Fruit fly (Drosophila melanogaster): ENCODE data around the gene RpS19b.

RpS19b gene

dm6 chr3R:23887096-23887421 is 46.3 kb downstream of the RpS19b start (continued):
- peak; percentile 96 for TF ChIP-seq CG8924 (tag; optimal IDR thresholded peaks at IDR 0.05)
- peak; percentile 74 for TF ChIP-seq Fer2 (tag; optimal IDR thresholded peaks at IDR 0.05)
- TF ChIP-seq jumu (GFP tag; optimal IDR thresholded peaks at IDR 0.05): no peak
- TF ChIP-seq Hmr (GFP tag; optimal IDR thresholded peaks at IDR 0.05): peak; percentile 67
- TF ChIP-seq ash1 (GFP tag; optimal IDR thresholded peaks at IDR 0.05): no peak
- TF ChIP-seq E2f2 (GFP tag; IDR thresholded peaks at IDR 0.05): peak; percentile 74
- peak; percentile 27 for TF ChIP-seq CG16863 (GFP tag; optimal IDR thresholded peaks at IDR 0.05)
- TF ChIP-seq CG10565 (GFP tag; optimal IDR thresholded peaks at IDR 0.05): peak; percentile 76
- 0 out of 2 replicates have a peak, but pooled peaks have one; percentile 41 for TF ChIP-seq CG43689 (GFP tag; IDR thresholded peaks at IDR 0.05)
- peak; percentile 23; the same call in 1 of the 2 replicates for TF ChIP-seq cas (GFP tag; IDR thresholded peaks at IDR 0.05)
- peak; percentile 45; the same call in 1 of the 2 replicates for TF ChIP-seq CG11085 (GFP tag; IDR thresholded peaks at IDR 0.05)
- peak; percentile 94 for TF ChIP-seq CG9727 (GFP tag; optimal IDR thresholded peaks at IDR 0.05)
- TF ChIP-seq CG8089 (GFP tag; optimal IDR thresholded peaks at IDR 0.05): peak; percentile 8
- 0 out of 2 replicates have a peak, but pooled peaks have one; percentile 14 for TF ChIP-seq Oaz (GFP tag; IDR thresholded peaks at IDR 0.05)
- TF ChIP-seq CG10543 (GFP tag; optimal IDR thresholded peaks at IDR 0.05): no peak
- TF ChIP-seq rib (GFP tag; IDR thresholded peaks at IDR 0.05): peak; percentile 51; the same call in 1 of the 2 replicates
- peak; percentile 81 for TF ChIP-seq kah (GFP tag; optimal IDR thresholded peaks at IDR 0.05)
- peak; percentile 94 for TF ChIP-seq E2f1 (GFP tag; IDR thresholded peaks at IDR 0.05)
- no peak for TF ChIP-seq CG1832 (GFP tag; optimal IDR thresholded peaks at IDR 0.05)
- no peak for TF ChIP-seq gfzf (GFP tag; optimal IDR thresholded peaks at IDR 0.05)
- TF ChIP-seq Fer1 (GFP tag; optimal IDR thresholded peaks at IDR 0.05): peak; percentile 78
- TF ChIP-seq nmo (GFP tag; optimal IDR thresholded peaks at IDR 0.05): peak; percentile 98
- peak; percentile 78 for TF ChIP-seq gce (GFP tag; IDR thresholded peaks at IDR 0.05)
- TF ChIP-seq Camta (GFP tag; optimal IDR thresholded peaks at IDR 0.05): peak; percentile 42
- peak; percentile 42; the same call in 1 of the 2 replicates for TF ChIP-seq NFAT (GFP tag; IDR thresholded peaks at IDR 0.05)
- TF ChIP-seq hth (optimal IDR thresholded peaks at IDR 0.05): no peak
- peak; percentile 92 for TF ChIP-seq CG1602 (GFP tag; optimal IDR thresholded peaks at IDR 0.05)
- TF ChIP-seq CG15011 (GFP tag; optimal IDR thresholded peaks at IDR 0.05): peak; percentile 77
- TF ChIP-seq CG12071 (GFP tag; optimal IDR thresholded peaks at IDR 0.05): peak; percentile 68
- TF ChIP-seq CG11504 (tag; optimal IDR thresholded peaks at IDR 0.05): peak; percentile 93
- TF ChIP-seq CG6854 (GFP tag; optimal IDR thresholded peaks at IDR 0.05): peak; percentile 69
- peak; percentile 92 for TF ChIP-seq sens-2 (GFP tag; IDR thresholded peaks at IDR 0.05)
- peak; percentile 86 for TF ChIP-seq lbe (GFP tag; optimal IDR thresholded peaks at IDR 0.05)
- TF ChIP-seq hb (GFP tag; IDR thresholded peaks at IDR 0.05; ENCODE audit: partially characterized antibody): no peak
- TF ChIP-seq CG17361 (GFP tag; IDR thresholded peaks at IDR 0.05): peak; percentile 93
- peak; percentile 81 for TF ChIP-seq CG11456 (GFP tag; IDR thresholded peaks at IDR 0.05)
- peak; percentile 88 for TF ChIP-seq CG2889 (GFP tag; IDR thresholded peaks at IDR 0.05)
- TF ChIP-seq CG11247 (GFP tag; IDR thresholded peaks at IDR 0.05): peak; percentile 89
- TF ChIP-seq croc (GFP tag; conservative IDR thresholded peaks at IDR 0.05): peak; percentile 95
- no peak for TF ChIP-seq slp2 (GFP tag; optimal IDR thresholded peaks at IDR 0.05)
- TF ChIP-seq al (GFP tag; IDR thresholded peaks at IDR 0.05): peak; percentile 54
- peak; percentile 38 for TF ChIP-seq CG13894 (tag; optimal IDR thresholded peaks at IDR 0.05)
- TF ChIP-seq CG31224 (GFP tag; IDR thresholded peaks at IDR 0.05): peak; percentile 77
- TF ChIP-seq Hmx (GFP tag; optimal IDR thresholded peaks at IDR 0.05): no peak
- TF ChIP-seq CG1024 (GFP tag; IDR thresholded peaks at IDR 0.05): peak; percentile 92
- peak; percentile 74 for TF ChIP-seq CG5180 (GFP tag; optimal IDR thresholded peaks at IDR 0.05)
- no peak for TF ChIP-seq pita (GFP tag; optimal IDR thresholded peaks at IDR 0.05)
- no peak for TF ChIP-seq fru (optimal IDR thresholded peaks at IDR 0.05)
- TF ChIP-seq corto (GFP tag; optimal IDR thresholded peaks at IDR 0.05): peak; percentile 66
- peak; percentile 92 for TF ChIP-seq CG11695 (GFP tag; IDR thresholded peaks at IDR 0.05)
- TF ChIP-seq lilli (GFP tag; optimal IDR thresholded peaks at IDR 0.05): peak; percentile 79
- TF ChIP-seq CG10654 (GFP tag; optimal IDR thresholded peaks at IDR 0.05): peak; percentile 91
